Worm (Caenorhabditis elegans) whole organism, late embryonic: ENCODE results near the gene Y22D7AL.6.

Experiments
- F13H6.1 ChIP-seq: sonication (generic microtip); optimal IDR thresholded peaks from 2 replicates; lab custom pipeline; 2016; ENCODE audit warnings: missing genetic modification characterization, missing compliant biosample characterization
- ama-1 ChIP-seq: fragments of 150-350 bp; optimal IDR thresholded peaks from 2 replicates; lab custom pipeline; 2014
- ceh-2 ChIP-seq: sonication (generic microtip); optimal IDR thresholded peaks from 2 replicates; lab custom pipeline; 2016; ENCODE audit warnings: missing genotype, missing genetic modification characterization, missing compliant biosample characterization
- ceh-34 ChIP-seq: sonication (generic microtip); optimal IDR thresholded peaks from 2 replicates; lab custom pipeline; 2016; ENCODE audit warnings: mild to moderate bottlenecking, missing genetic modification characterization, missing compliant biosample characterization
- ceh-48 ChIP-seq: sonication (generic microtip); optimal IDR thresholded peaks from 2 replicates; lab custom pipeline; 2016; ENCODE audit warnings: missing genetic modification characterization, inconsistent platforms, missing compliant biosample characterization
- ceh-9 ChIP-seq: sonication (generic microtip); optimal IDR thresholded peaks from 2 replicates; lab custom pipeline; 2016; ENCODE audit warnings: mild to moderate bottlenecking, missing genetic modification characterization, inconsistent platforms, missing compliant biosample characterization
- ets-4 ChIP-seq: sonication (generic microtip); optimal IDR thresholded peaks from 2 replicates; lab custom pipeline; 2016; ENCODE audit warnings: missing genetic modification characterization, missing compliant biosample characterization
- fkh-10 ChIP-seq: fragments of 150-350 bp; optimal IDR thresholded peaks from 2 replicates; lab custom pipeline; 2014; ENCODE audit warnings: missing biosample characterization, missing genetic modification reagents, missing genetic modification characterization
- npax-4 ChIP-seq: sonication (generic microtip); optimal IDR thresholded peaks from 2 replicates; lab custom pipeline; 2016; ENCODE audit warnings: missing genetic modification characterization, missing compliant biosample characterization
- odd-2 ChIP-seq: sonication (generic microtip); optimal IDR thresholded peaks from 2 replicates; lab custom pipeline; 2017; ENCODE audit warnings: antibody characterized with exemption, mild to moderate bottlenecking, missing genetic modification characterization, missing compliant biosample characterization
- pros-1 ChIP-seq: fragments of 150-350 bp; optimal IDR thresholded peaks from 2 replicates; lab custom pipeline; 2014; ENCODE audit warnings: missing biosample characterization, missing genetic modification reagents, missing genetic modification characterization
- ref-2 ChIP-seq: sonication (generic microtip); optimal IDR thresholded peaks from 2 replicates; lab custom pipeline; 2016; ENCODE audit warnings: missing genetic modification characterization, missing compliant biosample characterization
- sdc-2 ChIP-seq: sonication (generic microtip); optimal IDR thresholded peaks from 2 replicates; lab custom pipeline; 2016; ENCODE audit warnings: missing genotype, missing genetic modification characterization, missing compliant biosample characterization

ce11 chrIII:1603776-1604175, 950 bp upstream of the Y22D7AL.6 start:
- TF ChIP-seq sdc-2 (tag; lab: Kevin White, UChicago): no peak
- no peak for TF ChIP-seq odd-2 (tag; lab: Kevin White, UChicago)
- TF ChIP-seq ceh-9: no peak
- no peak for TF ChIP-seq ets-4 (tag; lab: Kevin White, UChicago)
- no peak for TF ChIP-seq ceh-48 (tag; lab: Kevin White, UChicago)
- TF ChIP-seq ref-2 (tag; lab: Kevin White, UChicago): no peak
- TF ChIP-seq ceh-34: no peak
- TF ChIP-seq npax-4 (tag; lab: Kevin White, UChicago): no peak
- TF ChIP-seq ceh-2 (tag; lab: Kevin White, UChicago): no peak
- no peak for TF ChIP-seq F13H6.1 (tag; lab: Kevin White, UChicago)
- TF ChIP-seq fkh-10 (GFP tag; lab: Kevin White, UChicago): no peak
- TF ChIP-seq ama-1 (lab: Kevin White, UChicago): no peak
- TF ChIP-seq pros-1 (tag; lab: Kevin White, UChicago): no peak
